Fruit fly (Drosophila melanogaster): ENCODE measurements around the gene CG9168.
A peak's percentile ranks its signal among the peaks of the same experiment; 100 is the strongest.

Gene CG9168

DNA sequence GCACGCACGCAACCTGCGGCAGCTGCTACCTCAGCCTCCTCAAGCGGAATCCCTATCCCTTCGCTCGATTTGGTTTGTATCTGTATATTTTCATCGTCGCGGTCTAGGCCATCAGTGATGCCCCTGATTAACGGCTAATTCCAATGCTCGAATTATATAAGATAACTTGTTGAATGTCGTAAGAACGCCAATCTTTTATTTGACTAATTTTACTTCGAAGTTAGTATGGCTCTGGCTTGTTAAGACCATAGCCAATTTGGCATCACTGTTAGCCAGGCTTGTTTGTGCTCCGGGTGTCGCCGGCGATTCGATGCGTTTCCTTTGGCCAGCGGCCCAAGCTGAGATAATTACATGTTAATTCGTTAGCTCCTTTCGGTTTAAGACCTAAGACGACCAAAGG, 3.2 kb downstream of the CG9168 start (continued):
- peak; percentile 49 for TF ChIP-seq lmd (GFP tag; IDR thresholded peaks at IDR 0.05)
- no peak for TF ChIP-seq CG10321 (GFP tag; IDR thresholded peaks at IDR 0.05)
- no peak for TF ChIP-seq HLHmδ (GFP tag; optimal IDR thresholded peaks at IDR 0.05)
- no peak for TF ChIP-seq nom (GFP tag; optimal IDR thresholded peaks at IDR 0.05)
- TF ChIP-seq CHES-1-like (GFP tag; optimal IDR thresholded peaks at IDR 0.05) = peak; percentile 13
- TF ChIP-seq Hmx (GFP tag; optimal IDR thresholded peaks at IDR 0.05) = no peak
- TF ChIP-seq dmrt11E (tag; optimal IDR thresholded peaks at IDR 0.05) = peak; percentile 85
- peak; percentile 43; the same call in 1 of the 3 replicates for TF ChIP-seq CG34422 (GFP tag; IDR thresholded peaks at IDR 0.05)
- no peak for TF ChIP-seq NFAT (GFP tag; IDR thresholded peaks at IDR 0.05)
- peak; percentile 62 for TF ChIP-seq gem (tag; optimal IDR thresholded peaks at IDR 0.05)
- TF ChIP-seq da (GFP tag; optimal IDR thresholded peaks at IDR 0.05) = peak; percentile 9
- TF ChIP-seq CG9932 (GFP tag; IDR thresholded peaks at IDR 0.05) = no peak
- TF ChIP-seq CG1233 (GFP tag; optimal IDR thresholded peaks at IDR 0.05) = peak; percentile 45
- no peak for TF ChIP-seq CG17186 (GFP tag; optimal IDR thresholded peaks at IDR 0.05)
- peak; percentile 16 for TF ChIP-seq CG7556 (GFP tag; optimal IDR thresholded peaks at IDR 0.05)
- peak; percentile 56 for TF ChIP-seq Kr (GFP tag; optimal IDR thresholded peaks at IDR 0.05)
- 0 out of 3 replicates have a peak, but pooled peaks have one; percentile 46 for TF ChIP-seq gce (GFP tag; IDR thresholded peaks at IDR 0.05)
- TF ChIP-seq Sry-β (GFP tag; optimal IDR thresholded peaks at IDR 0.05) = peak; percentile 78
- TF ChIP-seq Chrac-16 (GFP tag; optimal IDR thresholded peaks at IDR 0.05) = peak; percentile 62
- TF ChIP-seq CG2199 (GFP tag; IDR thresholded peaks at IDR 0.05) = no peak
- no peak for TF ChIP-seq emc (GFP tag; optimal IDR thresholded peaks at IDR 0.05)
- TF ChIP-seq Sox102F (GFP tag; optimal IDR thresholded peaks at IDR 0.05) = peak; percentile 32
- TF ChIP-seq dm (GFP tag; optimal IDR thresholded peaks at IDR 0.05) = no peak
- TF ChIP-seq Mes4 (GFP tag; optimal IDR thresholded peaks at IDR 0.05) = peak; percentile 33
- TF ChIP-seq CG10462 (GFP tag; optimal IDR thresholded peaks at IDR 0.05) = peak; percentile 15
- peak; percentile 48 for TF ChIP-seq CG2202 (tag; optimal IDR thresholded peaks at IDR 0.05)
- peak; percentile 20 for TF ChIP-seq Asciz (GFP tag; optimal IDR thresholded peaks at IDR 0.05)
- 0 out of 2 replicates have a peak, but pooled peaks have one; percentile 16 for TF ChIP-seq CG11696 (GFP tag; IDR thresholded peaks at IDR 0.05)
- peak; percentile 41; the same call in 1 of the 3 replicates for TF ChIP-seq CG11695 (GFP tag; IDR thresholded peaks at IDR 0.05)
- no peak for TF ChIP-seq pan (optimal IDR thresholded peaks at IDR 0.05)
- TF ChIP-seq pan (GFP tag; optimal IDR thresholded peaks at IDR 0.05 in 1 of 2, IDR thresholded peaks at IDR 0.05 in 1 of 2) = peak in 1 of 2 experiments; percentile 27
- peak; percentile 14 for TF ChIP-seq CG9609 (GFP tag; optimal IDR thresholded peaks at IDR 0.05)
- TF ChIP-seq lola (GFP tag; optimal IDR thresholded peaks at IDR 0.05) = peak in 1 of 3 experiments; percentile 82
- TF ChIP-seq CG32772 (GFP tag; IDR thresholded peaks at IDR 0.05) = 0 out of 2 replicates have a peak, but pooled peaks have one; percentile 43
- TF ChIP-seq CG6854 (GFP tag; optimal IDR thresholded peaks at IDR 0.05) = no peak
- TF ChIP-seq sim (GFP tag; IDR thresholded peaks at IDR 0.05) = peak; percentile 71
- peak; percentile 43; the same call in 1 of the 3 replicates for TF ChIP-seq tgo (GFP tag; IDR thresholded peaks at IDR 0.05)
- TF ChIP-seq CG10267 (tag; optimal IDR thresholded peaks at IDR 0.05) = peak; percentile 37
- no peak for TF ChIP-seq danr (GFP tag; IDR thresholded peaks at IDR 0.05)
- TF ChIP-seq dysf (GFP tag; IDR thresholded peaks at IDR 0.05) = 0 out of 3 replicates have a peak, but pooled peaks have one; percentile 48
- TF ChIP-seq Hsf (GFP tag; optimal IDR thresholded peaks at IDR 0.05) = peak; percentile 53
- peak; percentile 82 for TF ChIP-seq otp (GFP tag; IDR thresholded peaks at IDR 0.05)
- 0 out of 3 replicates have a peak, but pooled peaks have one; percentile 18 for TF ChIP-seq C15 (GFP tag; IDR thresholded peaks at IDR 0.05)
- peak; percentile 61 for TF ChIP-seq CG12391 (tag; optimal IDR thresholded peaks at IDR 0.05)
- TF ChIP-seq H15 (GFP tag; IDR thresholded peaks at IDR 0.05) = peak; percentile 71
- TF ChIP-seq CG16863 (GFP tag; optimal IDR thresholded peaks at IDR 0.05) = no peak
- TF ChIP-seq slbo (GFP tag; IDR thresholded peaks at IDR 0.05) = peak; percentile 44
- TF ChIP-seq CG15601 (tag; optimal IDR thresholded peaks at IDR 0.05) = peak; percentile 23
- peak; percentile 48 for TF ChIP-seq jumu (GFP tag; optimal IDR thresholded peaks at IDR 0.05)
- TF ChIP-seq CG10366 (GFP tag; IDR thresholded peaks at IDR 0.05) = peak; percentile 48
- peak in 1 of 2 experiments; percentile 81 for TF ChIP-seq eve (GFP tag; optimal IDR thresholded peaks at IDR 0.05)

All from whole organism, embryonic.